Worm (Caenorhabditis elegans) whole organism, L1 larva: ENCODE data around the gene T12A7.2.

Experiments
- aha-1 ChIP-seq: fragments of 150-350 bp; optimal IDR thresholded peaks from 2 replicates; lab custom pipeline; 2014; ENCODE audit warnings: missing biosample characterization, missing genetic modification characterization
- aly-2 ChIP-seq: fragments of 150-350 bp; optimal IDR thresholded peaks from 2 replicates; lab custom pipeline; 2014; ENCODE audit warnings: missing biosample characterization, missing genetic modification characterization
- ceh-82 ChIP-seq, 3 experiments: fragments of 150-350 bp in 1 of 3; sonication (generic microtip) in 2 of 3; optimal IDR thresholded peaks; 2 replicates each; lab custom pipeline; 2014 to 2017; ENCODE audit warnings: missing biosample characterization in 3 of 3, missing genetic modification characterization in 3 of 3
- egl-27 ChIP-seq, 2 experiments: fragments of 150-350 bp in 1 of 2; sonication (generic microtip); optimal IDR thresholded peaks; 3 replicates each; lab custom pipeline; 2017 to 2018; ENCODE audit warnings: missing biosample characterization in 2 of 2, missing genetic modification characterization in 2 of 2, missing genetic modification reagents in 2 of 2
- hlh-17 ChIP-seq: fragments of 200-800 bp; sonication (Bioruptor generic); optimal IDR thresholded peaks from 2 replicates; lab custom pipeline; 2018; ENCODE audit warnings: missing genetic modification characterization, mild to moderate bottlenecking, missing compliant biosample characterization, moderate library complexity, borderline replicate concordance
- jun-1 ChIP-seq: fragments of 150-350 bp; optimal IDR thresholded peaks from 2 replicates; lab custom pipeline; 2014; ENCODE audit warnings: missing biosample characterization, missing genetic modification reagents, missing genetic modification characterization
- lin-39 ChIP-seq: fragments of 150-350 bp; optimal IDR thresholded peaks from 2 replicates; lab custom pipeline; 2014; ENCODE audit warnings: missing biosample characterization, missing genetic modification reagents, missing genetic modification characterization
- rnt-1 ChIP-seq: sonication (generic microtip); optimal IDR thresholded peaks from 2 replicates; lab custom pipeline; 2016; ENCODE audit warnings: mild to moderate bottlenecking, missing genetic modification characterization, moderate library complexity, missing compliant biosample characterization
- snpc-4 ChIP-seq: fragments of 150-350 bp; optimal IDR thresholded peaks from 2 replicates; lab custom pipeline; 2014; ENCODE audit warnings: missing biosample characterization, missing genetic modification characterization
- unc-30 ChIP-seq: sonication (generic microtip); optimal IDR thresholded peaks from 2 replicates; lab custom pipeline; 2017; ENCODE audit warnings: missing biosample characterization, missing genetic modification characterization
- xbp-1 ChIP-seq: sonication (generic microtip); optimal IDR thresholded peaks from 2 replicates; lab custom pipeline; 2016; ENCODE audit warnings: missing genetic modification characterization, missing compliant biosample characterization

ce11 chrIV:11759852-11760251, 1.1 kb downstream of the T12A7.2 start:
- TF ChIP-seq unc-30 (tag; lab: Kevin White, UChicago), result no peak
- no peak for TF ChIP-seq aly-2 (tag; lab: Kevin White, UChicago)
- no peak for TF ChIP-seq ceh-82 (tag; optimal IDR thresholded peaks at IDR 0.05; lab: Kevin White, UChicago)
- no peak for TF ChIP-seq lin-39 (tag; lab: Kevin White, UChicago)
- no peak for TF ChIP-seq hlh-17 (GFP tag; lab: Kevin White, UChicago)
- TF ChIP-seq snpc-4 (tag; lab: Kevin White, UChicago), result no peak
- TF ChIP-seq egl-27 (tag; optimal IDR thresholded peaks at IDR 0.05; lab: Kevin White, UChicago), result no peak
- no peak for TF ChIP-seq xbp-1
- TF ChIP-seq rnt-1 (tag; lab: Kevin White, UChicago), result no peak
- TF ChIP-seq jun-1, result no peak
- TF ChIP-seq aha-1, result no peak
